Fruit fly (Drosophila melanogaster) whole organism, embryonic: Measurements from ENCODE around the gene CG45307.
A peak's percentile ranks its signal among the peaks of the same experiment; 100 is the strongest.

Experiments
- Antp ChIP-seq: fragments of 200-800 bp; sonication (Bioruptor generic); optimal IDR thresholded peaks from 3 replicates; lab custom pipeline; 2016; ENCODE audit warnings: missing biosample characterization, missing genetic modification characterization
- CG11247 ChIP-seq: fragments of 200-800 bp; sonication (Bioruptor generic); IDR thresholded peaks from 2 replicates; pipeline ENCODE4 v1.3.6; 2022; ENCODE audit warnings: missing biosample characterization, missing genetic modification characterization
- CG11456 ChIP-seq: fragments of 200-800 bp; sonication (Bioruptor generic); IDR thresholded peaks from 3 replicates; pipeline ENCODE4 v1.3.6; 2022; ENCODE audit warnings: missing biosample characterization, missing genetic modification characterization
- CG12744 ChIP-seq: fragments of 200-800 bp; sonication (Bioruptor generic); optimal IDR thresholded peaks from 2 replicates; lab custom pipeline; 2016; ENCODE audit warnings: missing biosample characterization, missing genetic modification characterization
- CG12942 ChIP-seq: fragments of 200-800 bp; sonication (Bioruptor generic); optimal IDR thresholded peaks from 3 replicates; lab custom pipeline; 2016; ENCODE audit warnings: missing biosample characterization, missing genetic modification characterization
- CG13894 ChIP-seq: fragments of 200-800 bp; sonication (Bioruptor generic); optimal IDR thresholded peaks from 3 replicates; lab custom pipeline; 2018; ENCODE audit warnings: missing biosample characterization, mild to moderate bottlenecking, missing genetic modification characterization, moderate library complexity
- CG14050 ChIP-seq: fragments of 200-800 bp; sonication (Bioruptor generic); IDR thresholded peaks from 3 replicates; pipeline ENCODE4 v1.3.6; 2022; ENCODE audit warnings: missing biosample characterization, missing genetic modification characterization
- CG1529 ChIP-seq: fragments of 200-800 bp; sonication (Bioruptor generic); optimal IDR thresholded peaks from 3 replicates; lab custom pipeline; 2018; ENCODE audit warnings: missing biosample characterization, missing genetic modification characterization
- CG15479 ChIP-seq: fragments of 200-800 bp; sonication (Bioruptor generic); optimal IDR thresholded peaks from 3 replicates; lab custom pipeline; 2019; ENCODE audit warnings: missing biosample characterization, mild to moderate bottlenecking, missing genetic modification characterization, moderate library complexity
- CG2129 ChIP-seq: fragments of 200-800 bp; sonication (Bioruptor generic); IDR thresholded peaks from 2 replicates; pipeline ENCODE4 v1.3.6; 2022; ENCODE audit warnings: missing biosample characterization, missing genetic modification characterization; ENCODE audit not compliant: partially characterized antibody
- CG2712 ChIP-seq: fragments of 200-800 bp; optimal IDR thresholded peaks from 3 replicates; lab custom pipeline; 2019; ENCODE audit warnings: missing biosample characterization, mild to moderate bottlenecking, missing genetic modification characterization, moderate library complexity
- CG3838 ChIP-seq: fragments of 200-800 bp; sonication (Bioruptor generic); optimal IDR thresholded peaks from 3 replicates; lab custom pipeline; 2016; ENCODE audit warnings: missing biosample characterization, missing genetic modification characterization
- CG5180 ChIP-seq: fragments of 200-800 bp; sonication (Bioruptor generic); optimal IDR thresholded peaks from 3 replicates; lab custom pipeline; 2017; ENCODE audit warnings: missing biosample characterization, missing genetic modification characterization, mild to moderate bottlenecking, moderate library complexity, missing genetic modification reagents
- CG6683 ChIP-seq: fragments of 200-800 bp; sonication (Bioruptor generic); optimal IDR thresholded peaks from 2 replicates; lab custom pipeline; 2017; ENCODE audit warnings: missing biosample characterization, mild to moderate bottlenecking, missing genetic modification characterization, missing genetic modification reagents
- CG6854 ChIP-seq: fragments of 200-800 bp; sonication (Bioruptor generic); optimal IDR thresholded peaks from 3 replicates; lab custom pipeline; 2017; ENCODE audit warnings: missing biosample characterization, mild to moderate bottlenecking, missing genetic modification characterization
- CG7928 ChIP-seq: fragments of 200-800 bp; sonication (Bioruptor generic); optimal IDR thresholded peaks from 2 replicates; lab custom pipeline; 2017; ENCODE audit warnings: missing biosample characterization, mild to moderate bottlenecking, missing genetic modification characterization
- Dbx ChIP-seq: fragments of 200-800 bp; sonication (Bioruptor generic); IDR thresholded peaks from 3 replicates; pipeline ENCODE4 v1.3.6; 2022; ENCODE audit warnings: missing biosample characterization, missing genetic modification characterization
- Dll ChIP-seq: fragments of 200-800 bp; sonication (Bioruptor generic); IDR thresholded peaks from 4 replicates; pipeline ENCODE4 v1.3.6; 2022; ENCODE audit warnings: missing biosample characterization, missing genetic modification characterization; ENCODE audit not compliant: partially characterized antibody
- Doc2 ChIP-seq: fragments of 200-800 bp; sonication (Bioruptor generic); IDR thresholded peaks from 2 replicates; pipeline ENCODE4 v1.3.6; 2022; ENCODE audit warnings: missing biosample characterization, missing genetic modification characterization
- Dref ChIP-seq: fragments of 200-800 bp; sonication (Bioruptor generic); IDR thresholded peaks from 2 replicates; pipeline ENCODE4 v1.3.6; 2022; ENCODE audit warnings: missing biosample characterization, missing genetic modification characterization
- H15 ChIP-seq: fragments of 200-800 bp; sonication (Bioruptor generic); IDR thresholded peaks from 3 replicates; pipeline ENCODE4 v1.3.6; 2022; ENCODE audit warnings: missing biosample characterization, missing genetic modification characterization
- Hey ChIP-seq: fragments of 200-800 bp; sonication (Bioruptor generic); optimal IDR thresholded peaks from 3 replicates; lab custom pipeline; 2018; ENCODE audit warnings: missing biosample characterization, mild to moderate bottlenecking, missing genetic modification characterization
- Hr78 ChIP-seq, 2 experiments: fragments of 200-800 bp in 1 of 2; fragments of >200 bp in 1 of 2; sonication (Bioruptor generic) in 1 of 2; optimal IDR thresholded peaks; 2 replicates each; lab custom pipeline; 2017 to 2019; ENCODE audit warnings: missing biosample characterization in 2 of 2, missing genetic modification characterization in 2 of 2, mild to moderate bottlenecking in 1 of 2, moderate library complexity in 1 of 2
- Kr ChIP-seq: fragments of 200-800 bp; sonication (Bioruptor generic); optimal IDR thresholded peaks from 2 replicates; lab custom pipeline; 2017; ENCODE audit warnings: missing biosample characterization, mild to moderate bottlenecking, missing genetic modification characterization
- Med ChIP-seq: fragments of 200-800 bp; sonication (Bioruptor generic); peaks from one replicate; lab custom pipeline; 2016; ENCODE audit warnings: missing biosample characterization, missing genetic modification characterization, mild to moderate bottlenecking, inconsistent platforms, moderate library complexity
- Pdp1 ChIP-seq, 2 experiments: fragments of 200-800 bp; sonication (Bioruptor generic); optimal IDR thresholded peaks; 3 replicates each; lab custom pipeline; 2016; ENCODE audit warnings: missing biosample characterization in 2 of 2, missing genetic modification characterization in 2 of 2, mild to moderate bottlenecking in 1 of 2, moderate library complexity in 1 of 2
- Taf1 ChIP-seq: fragments of 200-800 bp; sonication (Bioruptor generic); IDR thresholded peaks from 2 replicates; pipeline ENCODE4 v1.3.6; 2022; ENCODE audit warnings: missing biosample characterization, missing genetic modification characterization
- ab ChIP-seq: fragments of 200-800 bp; sonication (Bioruptor generic); optimal IDR thresholded peaks from 2 replicates; lab custom pipeline; 2016; ENCODE audit warnings: missing biosample characterization, missing genetic modification characterization
- br ChIP-seq: fragments of >200 bp; optimal IDR thresholded peaks from 2 replicates; lab custom pipeline; 2017
- cwo ChIP-seq: fragments of 200-800 bp; sonication (Bioruptor generic); optimal IDR thresholded peaks from 3 replicates; lab custom pipeline; 2017; ENCODE audit warnings: missing biosample characterization, missing genetic modification characterization, mild to moderate bottlenecking, moderate library complexity, missing genetic modification reagents
- fd64A ChIP-seq: fragments of 200-800 bp; sonication (Bioruptor generic); optimal IDR thresholded peaks from 3 replicates; lab custom pipeline; 2018; ENCODE audit warnings: missing biosample characterization, mild to moderate bottlenecking, missing genetic modification characterization
- ftz-f1 ChIP-seq: fragments of 200-800 bp; sonication (Bioruptor generic); optimal IDR thresholded peaks from 2 replicates; lab custom pipeline; 2016; ENCODE audit warnings: missing biosample characterization, missing genetic modification characterization
- lilli ChIP-seq: fragments of 200-800 bp; sonication (Bioruptor generic); optimal IDR thresholded peaks from 3 replicates; lab custom pipeline; 2016; ENCODE audit warnings: missing biosample characterization, missing genetic modification characterization
- mld ChIP-seq: fragments of 200-800 bp; sonication (Bioruptor generic); IDR thresholded peaks from 3 replicates; pipeline ENCODE4 v1.3.6; 2022; ENCODE audit warnings: missing biosample characterization, missing genetic modification characterization; ENCODE audit not compliant: partially characterized antibody
- pb ChIP-seq: fragments of 200-800 bp; sonication (Bioruptor generic); optimal IDR thresholded peaks from 3 replicates; lab custom pipeline; 2016; ENCODE audit warnings: missing biosample characterization, missing genetic modification characterization
- psq ChIP-seq: fragments of 200-800 bp; sonication (Bioruptor generic); optimal IDR thresholded peaks from 2 replicates; lab custom pipeline; 2017; ENCODE audit warnings: missing biosample characterization, missing genetic modification characterization
- pzg ChIP-seq: fragments of 200-800 bp; sonication (Bioruptor generic); optimal IDR thresholded peaks from 3 replicates; lab custom pipeline; 2018; ENCODE audit warnings: missing biosample characterization, mild to moderate bottlenecking, missing genetic modification characterization, moderate library complexity
- ro ChIP-seq: fragments of 200-800 bp; sonication (Bioruptor generic); IDR thresholded peaks from 2 replicates; pipeline ENCODE4 v1.3.6; 2022; ENCODE audit warnings: missing biosample characterization, missing genetic modification characterization
- sens ChIP-seq: fragments of 200-800 bp; sonication (Bioruptor generic); peaks from one replicate; lab custom pipeline; 2016; ENCODE audit warnings: missing biosample characterization, missing genetic modification characterization
- slbo ChIP-seq: fragments of 200-800 bp; sonication (Bioruptor generic); IDR thresholded peaks from 2 replicates; pipeline ENCODE4 v1.3.6; 2022; ENCODE audit warnings: missing biosample characterization, missing genetic modification characterization
- slp2 ChIP-seq: fragments of 200-800 bp; sonication (Bioruptor generic); optimal IDR thresholded peaks from 2 replicates; lab custom pipeline; 2016; ENCODE audit warnings: missing biosample characterization, missing genetic modification characterization
- tin ChIP-seq: fragments of 200-800 bp; sonication (Bioruptor generic); optimal IDR thresholded peaks from 3 replicates; lab custom pipeline; 2016; ENCODE audit warnings: missing biosample characterization, missing genetic modification characterization
- twi ChIP-seq: fragments of 200-800 bp; optimal IDR thresholded peaks from 2 replicates; lab custom pipeline; 2019; ENCODE audit warnings: missing biosample characterization, mild to moderate bottlenecking, missing genetic modification characterization, moderate library complexity
- unpg ChIP-seq: fragments of 200-800 bp; sonication (Bioruptor generic); optimal IDR thresholded peaks from 3 replicates; lab custom pipeline; 2018; ENCODE audit warnings: missing biosample characterization, mild to moderate bottlenecking, missing genetic modification characterization, moderate library complexity

CG45307 gene

DNA sequence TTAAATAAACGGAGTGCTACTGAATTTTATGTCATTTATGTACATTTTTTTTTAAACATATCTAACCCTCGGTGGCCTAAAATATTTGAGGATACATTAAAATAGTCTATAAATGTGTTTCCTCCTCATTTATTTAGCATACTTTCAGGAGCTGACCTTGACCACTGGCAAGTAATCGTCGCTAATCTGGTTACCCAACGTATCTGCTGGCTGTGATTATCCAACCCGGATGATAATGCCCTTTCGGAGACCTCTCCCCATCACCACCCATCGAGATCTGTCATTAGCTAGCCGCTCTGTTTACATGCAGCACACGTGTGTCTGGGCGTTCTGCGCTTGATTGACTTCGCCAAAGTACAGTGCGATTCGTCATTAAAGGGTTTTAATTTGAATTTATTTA, 44.4 kb downstream of the CG45307 start:
- TF ChIP-seq Hey (tag; lab: Kevin White, UChicago) (no peak), CG7928 (no peak), ftz-f1 (peak; percentile 38), ab (GFP tag; lab: Kevin White, UChicago) (no peak), mld (no peak), slp2 (GFP tag; lab: Kevin White, UChicago) (no peak), br (lab: Kevin White, UChicago) (no peak), fd64A (GFP tag; lab: Kevin White, UChicago) (no peak), CG12744 (GFP tag; lab: Kevin White, UChicago) (no peak), CG5180 (GFP tag; lab: Kevin White, UChicago) (no peak), Pdp1 (GFP tag; optimal IDR thresholded peaks at IDR 0.05; lab: Kevin White, UChicago) (peak in 1 of 2 experiments; percentile 84), CG14050 (GFP tag; lab: Robert Waterston, UW) (no peak), CG2712 (tag; lab: Kevin White, UChicago) (no peak), CG3838 (GFP tag; lab: Kevin White, UChicago) (no peak), CG13894 (tag; lab: Kevin White, UChicago) (no peak), Antp (no peak), Dref (GFP tag; lab: Robert Waterston, UW) (no peak), psq (GFP tag; lab: Kevin White, UChicago) (no peak), slbo (GFP tag; lab: Robert Waterston, UW) (0 out of 2 replicates have a peak, but pooled peaks have one; percentile 5), CG11456 (GFP tag; lab: Robert Waterston, UW) (no peak), Taf1 (GFP tag; lab: Robert Waterston, UW) (no peak), Dll (GFP tag; lab: Robert Waterston, UW) (no peak), sens (GFP tag; lab: Kevin White, UChicago) (peak; percentile 27), CG6854 (GFP tag; lab: Kevin White, UChicago) (no peak), H15 (GFP tag; lab: Robert Waterston, UW) (no peak), Hr78 (GFP tag; optimal IDR thresholded peaks at IDR 0.05; lab: Kevin White, UChicago) (no peak), Doc2 (GFP tag; lab: Robert Waterston, UW) (no peak), twi (tag; lab: Kevin White, UChicago) (no peak), pzg (GFP tag; lab: Kevin White, UChicago) (no peak), pb (GFP tag; lab: Kevin White, UChicago) (no peak), CG15479 (GFP tag; lab: Kevin White, UChicago) (no peak), Dbx (GFP tag; lab: Robert Waterston, UW) (no peak), lilli (GFP tag; lab: Kevin White, UChicago) (no peak), CG6683 (GFP tag; lab: Kevin White, UChicago) (no peak), CG11247 (GFP tag; lab: Robert Waterston, UW) (no peak), tin (GFP tag; lab: Kevin White, UChicago) (no peak), unpg (GFP tag; lab: Kevin White, UChicago) (no peak), CG1529 (GFP tag; lab: Kevin White, UChicago) (no peak), cwo (GFP tag; lab: Kevin White, UChicago) (no peak), ro (no peak), Kr (GFP tag; lab: Kevin White, UChicago) (no peak), Med (peak; percentile 49), CG2129 (no peak), CG12942 (GFP tag; lab: Kevin White, UChicago) (no peak)
- TF ChIP-seq, all 482 proteins: peak for 5
